Worm (Caenorhabditis elegans) whole organism, young adult: ENCODE results near the gene C50F4.16.

Experiments used
- F52B5.7 ChIP-seq: sonication (generic microtip); optimal IDR thresholded peaks from 2 replicates; lab custom pipeline; 2016; ENCODE audit warnings: mild to moderate bottlenecking, missing genetic modification characterization, missing compliant biosample characterization
- ama-1 ChIP-seq, 3 experiments: fragments of 150-350 bp in 1 of 3; sonication (generic microtip) in 2 of 3; optimal IDR thresholded peaks; 2 replicates each; lab custom pipeline; 2014 to 2018; ENCODE audit warnings: missing biosample characterization in 2 of 3, missing genetic modification characterization in 2 of 3, missing genetic modification reagents in 2 of 3
- athp-1 ChIP-seq: sonication (generic microtip); optimal IDR thresholded peaks from 2 replicates; lab custom pipeline; 2017; ENCODE audit warnings: mild to moderate bottlenecking, missing genetic modification characterization, missing compliant biosample characterization
- attf-3 ChIP-seq: fragments of 200-800 bp; sonication (Bioruptor generic); conservative IDR thresholded peaks from 2 replicates; pipeline ENCODE4 v1.3.6; 2022; ENCODE audit warnings: missing genetic modification reagents, missing genetic modification characterization, missing compliant biosample characterization
- him-1 ChIP-seq: sonication (generic microtip); optimal IDR thresholded peaks from 2 replicates; lab custom pipeline; 2016; ENCODE audit warnings: missing genotype, missing genetic modification reagents, missing genetic modification characterization, missing compliant biosample characterization
- madf-6 ChIP-seq: fragments of 200-800 bp; sonication (Bioruptor generic); IDR thresholded peaks from 2 replicates; pipeline ENCODE4 v1.3.6; 2022; ENCODE audit warnings: missing genetic modification reagents, missing genetic modification characterization, missing compliant biosample characterization
- mel-28 ChIP-seq: sonication (generic microtip); optimal IDR thresholded peaks from 2 replicates; lab custom pipeline; 2016; ENCODE audit warnings: borderline replicate concordance, mild to moderate bottlenecking, missing genetic modification characterization, missing compliant biosample characterization

- TF ChIP-seq ama-1 (optimal IDR thresholded peaks at IDR 0.05; lab: Kevin White, UChicago) (no peak), ama-1 (GFP tag; optimal IDR thresholded peaks at IDR 0.05; lab: Kevin White, UChicago) (no peak), mel-28 (tag; lab: Kevin White, UChicago) (no peak), attf-3 (GFP tag; lab: Robert Waterston, UW) (no peak), athp-1 (tag; lab: Kevin White, UChicago) (no peak), him-1 (tag; lab: Kevin White, UChicago) (no peak), madf-6 (GFP tag; lab: Robert Waterston, UW) (no peak), F52B5.7 (tag; lab: Kevin White, UChicago) (no peak)
Measured at ce11 chrV:9496742-9497141, 44.7 kb downstream of the C50F4.16 start, which contains the start of gene gsnl-1.
